Worm (Caenorhabditis elegans): ENCODE results near the gene T04B2.8.
"Not testable (repeated sequence)": the region's sequence is repeated elsewhere in the genome, so short reads cannot be mapped to it uniquely, and the experiment has no call there.

ce11 chrIV:10028779-10029178 lies 22.2 kb downstream of the T04B2.8 start, which contains the start of the genes F44D12.16 and msd-2:
- TF ChIP-seq unc-98 (GFP tag; IDR thresholded peaks at IDR 0.05); rnt-1 (tag; optimal IDR thresholded peaks at IDR 0.05); ztf-4 (tag; optimal IDR thresholded peaks at IDR 0.05); nhr-84 (tag; optimal IDR thresholded peaks at IDR 0.05); unc-86 (tag; optimal IDR thresholded peaks at IDR 0.05); lin-15B (tag; optimal IDR thresholded peaks at IDR 0.05); nhr-28 (tag; optimal IDR thresholded peaks at IDR 0.05); lin-13 (GFP tag; optimal IDR thresholded peaks at IDR 0.05); jun-1 (tag; optimal IDR thresholded peaks at IDR 0.05): not testable (repeated sequence)

Data from whole organism, L1 larva.